Worm (Caenorhabditis elegans): ENCODE measurements around the gene T03G6.1.

The T03G6.1 gene

DNA sequence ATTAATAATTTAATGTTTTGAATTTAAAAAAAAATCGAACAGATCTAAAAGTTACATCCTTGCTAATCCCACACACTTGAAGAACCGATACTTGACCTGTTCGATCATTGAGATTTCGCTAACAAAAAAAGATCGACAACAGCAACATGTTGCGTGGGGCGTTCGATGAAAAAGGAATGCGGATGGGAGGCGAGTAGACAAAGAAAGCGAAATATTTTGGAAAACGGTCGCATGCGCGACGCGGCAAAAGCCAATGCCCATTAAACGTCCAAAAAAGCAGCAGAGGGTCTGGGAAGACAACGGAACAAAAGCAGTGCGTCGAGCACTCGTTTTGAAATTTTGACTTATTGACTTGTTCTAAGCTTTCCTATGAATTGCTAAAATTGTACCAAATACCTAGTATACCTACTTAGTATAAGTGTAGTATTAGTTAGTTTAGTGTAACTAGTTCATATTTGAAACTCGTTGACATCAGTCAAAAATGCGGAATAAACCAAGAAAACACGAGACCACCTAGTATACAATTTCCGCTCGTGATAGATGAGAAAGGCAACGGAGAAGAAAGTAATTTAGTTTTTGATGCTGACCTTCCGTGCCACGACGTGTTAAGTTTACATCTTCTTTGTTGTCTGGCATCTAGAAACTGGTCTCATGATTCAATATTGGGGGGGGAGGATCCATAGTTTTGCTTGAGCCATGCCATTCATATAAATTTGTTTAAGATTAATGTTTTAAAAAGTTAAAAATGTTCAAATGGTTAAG, 26.0 kb upstream of the T03G6.1 start:
- TF ChIP-seq C16A3.4 (tag; optimal IDR thresholded peaks at IDR 0.05) (peak; percentile 7), tbx-2 (tag; optimal IDR thresholded peaks at IDR 0.05) (peak; percentile 8), hlh-4 (tag; optimal IDR thresholded peaks at IDR 0.05) (no peak), pag-3 (tag; optimal IDR thresholded peaks at IDR 0.05; ENCODE audit: borderline replicate concordance, insufficient read depth) (peak; percentile 76), mep-1 (tag; optimal IDR thresholded peaks at IDR 0.05) (peak; percentile 48), nhr-71 (tag; optimal IDR thresholded peaks at IDR 0.05) (peak; percentile 70), nhr-85 (tag) (peak; percentile 91), vab-15 (tag; optimal IDR thresholded peaks at IDR 0.05) (peak; percentile 63), lin-14 (GFP tag; optimal IDR thresholded peaks at IDR 0.05) (peak; percentile 80), mdl-1 (tag; optimal IDR thresholded peaks at IDR 0.05) (peak in 1 of 2 experiments; percentile 56), sox-4 (tag; optimal IDR thresholded peaks at IDR 0.05) (no peak), skn-1 (tag; optimal IDR thresholded peaks at IDR 0.05) (peak; percentile 65), lir-3 (tag; optimal IDR thresholded peaks at IDR 0.05; ENCODE audit: poor library complexity) (peak; percentile 2), snu-23 (GFP tag; optimal IDR thresholded peaks at IDR 0.05) (peak; percentile 69), elt-3 (tag; optimal IDR thresholded peaks at IDR 0.05) (peak in 2 of 6 experiments; percentile 52 to 61), lsy-2 (tag; optimal IDR thresholded peaks at IDR 0.05) (peak in 1 of 2 experiments; percentile 10), lin-35 (GFP tag; optimal IDR thresholded peaks at IDR 0.05) (peak in 1 of 2 experiments; percentile 59), nhr-19 (GFP tag; conservative IDR thresholded peaks at IDR 0.05) (0 out of 2 replicates have a peak, but pooled peaks have one; percentile 12), Y116A8C.19 (tag; optimal IDR thresholded peaks at IDR 0.05; ENCODE audit: borderline replicate concordance) (no peak), ces-1 (GFP tag; optimal IDR thresholded peaks at IDR 0.05) (no peak), fkh-8 (tag; optimal IDR thresholded peaks at IDR 0.05) (no peak), nhr-20 (tag; optimal IDR thresholded peaks at IDR 0.05) (peak; percentile 73), nhr-90 (tag; optimal IDR thresholded peaks at IDR 0.05; ENCODE audit: poor library complexity) (peak; percentile 32), blmp-1 (tag; optimal IDR thresholded peaks at IDR 0.05) (peak; percentile 46), lin-39 (tag; optimal IDR thresholded peaks at IDR 0.05) (no peak)

DNA sequence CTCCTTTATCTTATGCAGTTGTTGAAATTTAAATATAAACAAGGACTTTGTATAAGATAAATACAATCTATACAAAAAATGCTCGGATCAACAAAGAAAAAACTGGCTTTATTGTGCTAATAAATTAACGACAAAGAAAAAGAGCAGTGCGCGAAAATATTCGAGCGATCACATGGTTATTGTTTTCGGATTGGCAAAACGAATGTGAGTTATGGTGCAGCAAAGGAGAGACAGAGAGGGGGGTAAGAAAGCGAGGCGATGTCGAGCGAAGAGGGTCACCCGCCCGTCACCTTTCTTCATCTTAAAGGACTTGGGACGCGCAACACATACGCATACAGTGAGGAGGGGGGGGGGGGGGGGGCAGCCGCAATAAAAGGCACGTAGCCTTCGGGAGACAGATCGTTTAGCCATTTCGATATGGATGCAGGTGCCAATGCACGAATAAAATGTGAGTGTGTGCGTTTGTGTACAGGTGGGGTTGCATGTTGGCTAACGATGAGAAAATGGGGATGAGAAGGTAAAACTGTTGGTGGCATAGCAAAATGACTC, 24.8 kb upstream of the T03G6.1 start:
- no peak for TF ChIP-seq alr-1 (tag; optimal IDR thresholded peaks at IDR 0.05; ENCODE audit: borderline replicate concordance)
- no peak for TF ChIP-seq tlp-1 (tag; optimal IDR thresholded peaks at IDR 0.05)
- TF ChIP-seq nhr-28 (tag; optimal IDR thresholded peaks at IDR 0.05), result no peak
- no peak for TF ChIP-seq ceh-63 (GFP tag; optimal IDR thresholded peaks at IDR 0.05)
- no peak for TF ChIP-seq hlh-4 (tag; optimal IDR thresholded peaks at IDR 0.05)
- TF ChIP-seq snu-23 (GFP tag; optimal IDR thresholded peaks at IDR 0.05), result peak; percentile 3
- no peak for TF ChIP-seq pag-3 (tag; optimal IDR thresholded peaks at IDR 0.05; ENCODE audit: borderline replicate concordance, insufficient read depth)
- TF ChIP-seq aly-2 (tag; optimal IDR thresholded peaks at IDR 0.05), result no peak
- no peak for TF ChIP-seq tbx-2 (tag; optimal IDR thresholded peaks at IDR 0.05)
- peak; percentile 11; the same call in 1 of the 2 replicates for TF ChIP-seq nhr-19 (GFP tag; conservative IDR thresholded peaks at IDR 0.05)
- TF ChIP-seq unc-130 (tag; optimal IDR thresholded peaks at IDR 0.05), result no peak
- TF ChIP-seq efl-3 (GFP tag; optimal IDR thresholded peaks at IDR 0.05), result no peak
- TF ChIP-seq zag-1 (tag; optimal IDR thresholded peaks at IDR 0.05), result no peak
- no peak for TF ChIP-seq fkh-8 (tag; optimal IDR thresholded peaks at IDR 0.05)
- no peak for TF ChIP-seq mef-2 (tag; optimal IDR thresholded peaks at IDR 0.05)
- no peak for TF ChIP-seq lin-15B (tag; optimal IDR thresholded peaks at IDR 0.05)
- TF ChIP-seq unc-98 (GFP tag; IDR thresholded peaks at IDR 0.05), result no peak
- no peak for TF ChIP-seq xbp-1 (tag; optimal IDR thresholded peaks at IDR 0.05)
- no peak for TF ChIP-seq ama-1 (optimal IDR thresholded peaks at IDR 0.05)
- peak; percentile 22 for TF ChIP-seq skn-1 (tag; optimal IDR thresholded peaks at IDR 0.05)
- no peak for TF ChIP-seq unc-86 (tag; optimal IDR thresholded peaks at IDR 0.05)
- TF ChIP-seq Y116A8C.19 (tag; optimal IDR thresholded peaks at IDR 0.05; ENCODE audit: borderline replicate concordance), result no peak
- no peak for TF ChIP-seq efl-1 (optimal IDR thresholded peaks at IDR 0.05)
- peak in 1 of 2 experiments; percentile 8 for TF ChIP-seq efl-1 (GFP tag; optimal IDR thresholded peaks at IDR 0.05 in 1 of 2)
- no peak for TF ChIP-seq fos-1 (tag; optimal IDR thresholded peaks at IDR 0.05)
- no peak for TF ChIP-seq sup-37 (GFP tag; optimal IDR thresholded peaks at IDR 0.05)
- peak; percentile 31 for TF ChIP-seq nhr-90 (tag; optimal IDR thresholded peaks at IDR 0.05; ENCODE audit: poor library complexity)
- TF ChIP-seq rnt-1 (tag; optimal IDR thresholded peaks at IDR 0.05), result no peak
- TF ChIP-seq nhr-20 (tag; optimal IDR thresholded peaks at IDR 0.05), result peak; percentile 0
- peak; percentile 18 for TF ChIP-seq nhr-47 (tag; optimal IDR thresholded peaks at IDR 0.05)
- TF ChIP-seq nhr-85 (tag), result peak; percentile 86
- peak; percentile 59 for TF ChIP-seq lin-14 (GFP tag; optimal IDR thresholded peaks at IDR 0.05)
- no peak for TF ChIP-seq lin-35 (GFP tag; optimal IDR thresholded peaks at IDR 0.05)
- TF ChIP-seq grh-1 (GFP tag; IDR thresholded peaks at IDR 0.05), result 0 out of 2 replicates have a peak, but pooled peaks have one; percentile 32
- TF ChIP-seq nhr-11 (tag; optimal IDR thresholded peaks at IDR 0.05), result no peak
- no peak for TF ChIP-seq C16A3.4 (tag; optimal IDR thresholded peaks at IDR 0.05)
